Worm (Caenorhabditis elegans) whole organism, early embryonic: Measurements from ENCODE around the gene C18D4.12.

Experiments used
- F13C5.2 ChIP-seq: sonication (generic microtip); optimal IDR thresholded peaks from 2 replicates; lab custom pipeline; 2017; ENCODE audit warnings: mild to moderate bottlenecking, missing genetic modification characterization, inconsistent platforms, missing compliant biosample characterization
- ama-1 ChIP-seq: fragments of 150-350 bp; optimal IDR thresholded peaks from 2 replicates; lab custom pipeline; 2014
- ceh-13 ChIP-seq: fragments of 200-800 bp; sonication (Bioruptor generic); optimal IDR thresholded peaks from 2 replicates; lab custom pipeline; 2018; ENCODE audit warnings: mild to moderate bottlenecking, missing genetic modification characterization, missing compliant biosample characterization
- ceh-36 ChIP-seq: sonication (generic microtip); optimal IDR thresholded peaks from 2 replicates; lab custom pipeline; 2016; ENCODE audit warnings: missing genetic modification characterization, inconsistent platforms, missing compliant biosample characterization
- ets-7 ChIP-seq: sonication (generic microtip); optimal IDR thresholded peaks from 2 replicates; lab custom pipeline; 2016; ENCODE audit warnings: missing genotype, missing genetic modification characterization, missing compliant biosample characterization
- hnd-1 ChIP-seq: sonication (generic microtip); optimal IDR thresholded peaks from 2 replicates; lab custom pipeline; 2016; ENCODE audit warnings: missing genetic modification characterization, missing compliant biosample characterization
- scrt-1 ChIP-seq: fragments of 200-800 bp; sonication (Bioruptor generic); IDR thresholded peaks from 2 replicates; pipeline ENCODE4 v1.3.6; 2022; ENCODE audit warnings: missing genetic modification characterization, missing compliant biosample characterization
- tbx-11 ChIP-seq: fragments of 200-800 bp; sonication (Bioruptor generic); IDR thresholded peaks from 2 replicates; pipeline ENCODE4 v1.3.6; 2022; ENCODE audit warnings: missing genetic modification characterization, missing compliant biosample characterization
- tbx-37 ChIP-seq: fragments of 200-800 bp; sonication (Bioruptor generic); conservative IDR thresholded peaks from 2 replicates; pipeline ENCODE4 v1.3.6; 2022; ENCODE audit warnings: missing genetic modification reagents, missing genetic modification characterization, missing compliant biosample characterization
- tra-4 ChIP-seq: sonication (generic microtip); optimal IDR thresholded peaks from 2 replicates; lab custom pipeline; 2017; ENCODE audit warnings: missing genetic modification characterization, missing compliant biosample characterization

DNA sequence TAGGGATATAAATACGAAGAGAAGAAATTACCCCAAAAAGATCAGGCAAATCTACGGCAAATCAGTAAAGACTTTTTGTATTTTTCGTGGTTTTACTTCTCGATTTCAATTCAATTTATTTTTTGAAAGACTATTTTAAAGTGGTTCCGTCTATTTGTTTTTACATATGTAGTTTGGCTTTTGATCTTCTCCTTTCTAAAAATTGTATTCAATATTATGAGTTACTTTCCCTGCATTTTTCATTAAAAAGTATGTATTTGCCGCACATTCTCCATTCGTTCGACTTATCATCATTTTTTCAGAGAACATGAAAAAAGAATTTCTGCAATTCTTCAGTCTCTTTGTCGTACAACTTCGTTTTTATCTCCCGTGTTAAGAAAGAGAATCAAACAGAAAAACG is 36.5 kb upstream of the C18D4.12 start, which contains the start of gene C38D9.2:
- TF ChIP-seq ama-1 (lab: Kevin White, UChicago) (no peak), tbx-37 (no peak), F13C5.2 (no peak), ets-7 (no peak), scrt-1 (GFP tag; lab: Robert Waterston, UW) (no peak), tra-4 (no peak), ceh-13 (GFP tag; lab: Kevin White, UChicago) (no peak), hnd-1 (tag; lab: Kevin White, UChicago) (no peak), ceh-36 (tag; lab: Kevin White, UChicago) (no peak), tbx-11 (no peak)
